Fruit fly (Drosophila melanogaster): ENCODE measurements around the gene pbl.

pbl gene

dm6 chr3L:7943950-7944349 is 32.2 kb upstream of the pbl start:
- peak; percentile 43 for TF ChIP-seq kay (GFP tag; ENCODE audit: borderline replicate concordance)
- TF ChIP-seq CG11617 (GFP tag; optimal IDR thresholded peaks at IDR 0.05) = no peak

DNA sequence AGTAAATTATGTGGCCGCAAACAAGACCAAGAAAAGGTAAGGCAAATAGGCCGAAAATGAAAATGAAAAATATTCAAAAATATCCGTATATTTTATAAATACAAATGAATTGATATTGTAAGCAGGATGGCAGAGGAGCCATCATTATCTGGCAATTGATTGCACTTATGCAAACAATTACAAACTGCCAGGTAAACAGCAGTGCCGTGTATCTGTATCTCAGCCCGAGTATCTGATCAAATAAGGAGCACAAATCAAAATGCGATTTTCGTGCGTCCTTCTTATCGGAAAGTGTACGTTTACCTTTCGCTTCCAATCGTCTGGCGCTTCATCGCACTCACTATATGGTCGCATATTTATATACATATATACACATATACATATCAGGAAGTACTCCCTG is 31.3 kb upstream of the pbl start:
- TF ChIP-seq toe (GFP tag; optimal IDR thresholded peaks at IDR 0.05) (no peak), CG14711 (tag; optimal IDR thresholded peaks at IDR 0.05) (no peak), bab1 (GFP tag; optimal IDR thresholded peaks at IDR 0.05) (no peak), pad (GFP tag; optimal IDR thresholded peaks at IDR 0.05) (no peak), CG7101 (tag; optimal IDR thresholded peaks at IDR 0.05) (no peak), kay (GFP tag; ENCODE audit: borderline replicate concordance) (no peak), Mnt (GFP tag; optimal IDR thresholded peaks at IDR 0.05) (no peak), cic (GFP tag; optimal IDR thresholded peaks at IDR 0.05) (no peak), CG7045 (GFP tag; optimal IDR thresholded peaks at IDR 0.05) (no peak)

- no peak for TF ChIP-seq CG11617 (GFP tag; optimal IDR thresholded peaks at IDR 0.05)
- TF ChIP-seq tj (GFP tag; optimal IDR thresholded peaks at IDR 0.05) = no peak
- peak; percentile 19 for TF ChIP-seq CG7045 (GFP tag; optimal IDR thresholded peaks at IDR 0.05)
- peak; percentile 27 for TF ChIP-seq kay (GFP tag; ENCODE audit: borderline replicate concordance)
Measured at dm6 chr3L:7942403-7942952, 30.7 kb upstream of the pbl start.

dm6 chr3L:7941514-7941913 is 29.8 kb upstream of the pbl start:
- TF ChIP-seq Crg-1 (GFP tag; optimal IDR thresholded peaks at IDR 0.05) = no peak
- no peak for TF ChIP-seq Hr96 (GFP tag; optimal IDR thresholded peaks at IDR 0.05)
- TF ChIP-seq CG5204 (GFP tag; optimal IDR thresholded peaks at IDR 0.05) = no peak
- no peak for TF ChIP-seq pad (GFP tag; optimal IDR thresholded peaks at IDR 0.05)
- no peak for TF ChIP-seq Clk (GFP tag; optimal IDR thresholded peaks at IDR 0.05)
- TF ChIP-seq CG11617 (GFP tag; optimal IDR thresholded peaks at IDR 0.05) = no peak
- TF ChIP-seq CG12768 (GFP tag; optimal IDR thresholded peaks at IDR 0.05) = no peak
- no peak for TF ChIP-seq CG7101 (tag; optimal IDR thresholded peaks at IDR 0.05)
- no peak for TF ChIP-seq ovo (GFP tag; optimal IDR thresholded peaks at IDR 0.05)
- no peak for TF ChIP-seq CG7045 (GFP tag; optimal IDR thresholded peaks at IDR 0.05)
- no peak for TF ChIP-seq CG1620 (GFP tag; optimal IDR thresholded peaks at IDR 0.05)

DNA sequence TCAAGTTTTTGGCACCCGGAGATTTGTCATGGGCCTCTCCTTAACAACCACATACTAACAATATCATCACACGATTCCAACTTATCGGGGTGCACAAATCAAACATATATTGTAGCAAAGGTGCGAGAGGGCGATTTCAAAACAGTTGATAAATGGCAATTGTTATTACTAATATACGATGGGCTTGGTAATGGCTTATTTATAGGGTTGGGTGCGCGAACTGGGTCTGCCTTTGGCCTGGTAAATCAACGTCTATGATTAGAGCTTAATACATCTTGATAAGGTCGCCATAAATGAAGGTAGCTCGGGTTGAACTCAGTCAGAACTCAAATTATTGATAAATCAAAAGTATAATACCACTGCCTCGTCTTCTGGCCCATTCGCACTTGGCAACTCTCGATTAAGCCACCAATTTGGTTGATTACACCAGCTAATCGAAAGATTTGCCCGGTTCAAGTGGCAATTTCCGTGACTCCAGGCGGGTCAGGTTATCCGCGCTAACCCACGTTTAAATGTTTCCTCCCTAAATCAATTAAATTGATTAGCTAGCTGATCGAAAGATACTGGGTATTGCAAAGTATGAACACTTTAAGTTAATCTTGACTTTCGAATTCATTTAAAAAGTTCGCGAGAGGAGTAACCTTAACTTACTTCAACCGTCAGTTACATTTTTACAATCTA is 28.9 kb upstream of the pbl start:
- TF ChIP-seq CG1620 (GFP tag; optimal IDR thresholded peaks at IDR 0.05) (no peak), CG12768 (GFP tag; optimal IDR thresholded peaks at IDR 0.05) (no peak), cic (GFP tag; optimal IDR thresholded peaks at IDR 0.05) (no peak), tj (GFP tag; optimal IDR thresholded peaks at IDR 0.05) (no peak), pad (GFP tag; optimal IDR thresholded peaks at IDR 0.05) (no peak), kay (GFP tag; ENCODE audit: borderline replicate concordance) (no peak), toe (GFP tag; optimal IDR thresholded peaks at IDR 0.05) (no peak), Mnt (GFP tag; optimal IDR thresholded peaks at IDR 0.05) (no peak), CG14711 (tag; optimal IDR thresholded peaks at IDR 0.05) (no peak), Clk (GFP tag; optimal IDR thresholded peaks at IDR 0.05) (no peak)

DNA sequence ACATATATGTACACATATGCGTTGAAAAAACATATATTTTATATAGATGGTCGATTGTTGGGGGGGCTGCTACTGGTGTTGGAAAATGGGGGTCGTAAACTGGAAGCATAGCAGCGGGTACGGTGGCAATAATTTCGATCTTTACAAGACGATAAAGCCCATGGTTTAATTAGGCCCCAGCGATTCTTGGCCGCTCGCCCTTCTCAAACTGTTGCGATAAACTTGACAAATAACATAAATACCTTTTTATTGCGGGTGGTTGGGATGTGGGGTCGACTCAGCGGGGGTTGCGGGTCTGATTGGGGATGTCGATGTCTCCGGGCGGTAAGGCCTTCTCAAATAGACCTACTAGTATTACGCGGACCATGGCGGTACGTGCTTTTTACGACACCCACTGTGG is 26.9 kb upstream of the pbl start:
- no peak for TF ChIP-seq Mnt (GFP tag; optimal IDR thresholded peaks at IDR 0.05)
- TF ChIP-seq tj (GFP tag; optimal IDR thresholded peaks at IDR 0.05) = no peak
- TF ChIP-seq Hr96 (GFP tag; optimal IDR thresholded peaks at IDR 0.05) = no peak
- TF ChIP-seq ovo (GFP tag; optimal IDR thresholded peaks at IDR 0.05) = no peak
- TF ChIP-seq cnc (optimal IDR thresholded peaks at IDR 0.05) = no peak
- no peak for TF ChIP-seq CG14711 (tag; optimal IDR thresholded peaks at IDR 0.05)
- TF ChIP-seq CG1620 (GFP tag; optimal IDR thresholded peaks at IDR 0.05) = no peak

DNA sequence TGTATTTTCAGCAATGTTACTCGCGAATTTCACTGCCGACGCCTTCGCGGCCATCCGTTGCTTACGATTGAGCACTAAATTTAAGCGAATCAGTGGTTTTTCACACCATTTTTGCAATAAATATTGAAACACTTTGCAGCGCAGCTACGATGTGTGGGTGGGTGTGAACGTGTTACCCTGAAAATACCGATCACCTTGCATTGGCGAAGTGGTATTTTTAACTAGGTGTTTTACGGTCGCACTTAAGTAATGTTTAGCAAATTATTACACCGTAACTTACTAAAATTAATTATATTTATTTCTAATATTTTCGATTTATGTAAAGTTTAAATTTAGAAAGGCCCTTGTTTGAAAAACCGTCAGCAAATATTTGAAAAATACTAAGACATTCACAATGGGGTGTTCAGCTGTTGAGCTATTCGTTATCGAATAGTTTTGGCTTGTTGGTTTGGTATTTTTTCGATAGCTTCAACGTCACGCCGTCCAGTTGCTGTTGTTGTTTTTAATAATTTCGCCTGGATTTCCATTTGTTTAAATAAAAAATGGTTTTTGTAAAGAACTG is 24.3 kb upstream of the pbl start, which contains the start of the genes syd and Srp9:
syd (minus strand) TSS at position 188 of the 562 bp plus-strand sequence.
Srp9 (plus strand) TSS at position 441 of the 562 bp plus-strand sequence.
- TF ChIP-seq Mnt (GFP tag; optimal IDR thresholded peaks at IDR 0.05) (peak; percentile 13), CG14711 (tag; optimal IDR thresholded peaks at IDR 0.05) (peak; percentile 1), CG1620 (GFP tag; optimal IDR thresholded peaks at IDR 0.05) (no peak)

dm6 chr3L:7935409-7935932 is 23.7 kb upstream of the pbl start:
- TF ChIP-seq CG5204 (GFP tag; optimal IDR thresholded peaks at IDR 0.05) (no peak), ovo (GFP tag; optimal IDR thresholded peaks at IDR 0.05) (peak; percentile 93), CG12768 (GFP tag; optimal IDR thresholded peaks at IDR 0.05) (no peak), Mnt (GFP tag; optimal IDR thresholded peaks at IDR 0.05) (no peak), CG7101 (tag; optimal IDR thresholded peaks at IDR 0.05) (no peak), Crg-1 (GFP tag; optimal IDR thresholded peaks at IDR 0.05) (no peak), pad (GFP tag; optimal IDR thresholded peaks at IDR 0.05) (peak; percentile 46), CG7045 (GFP tag; optimal IDR thresholded peaks at IDR 0.05) (no peak), Clk (GFP tag; optimal IDR thresholded peaks at IDR 0.05) (no peak), tj (GFP tag; optimal IDR thresholded peaks at IDR 0.05) (no peak)

Measured in whole organism, adult.